Fruit fly (Drosophila melanogaster) ovary, adult (tissue): ENCODE data around the gene CG42399.

Source experiments
- CG17801 ChIP-seq: fragments of 200-800 bp; optimal IDR thresholded peaks from 2 replicates; lab custom pipeline; 2019; ENCODE audit warnings: missing biosample characterization, mild to moderate bottlenecking, missing genetic modification characterization, moderate library complexity; ENCODE audit not compliant: partially characterized antibody

CG42399 gene

dm6 chr2L:153142-153541 lies at the start of gene CG42399:
CG42399 (minus strand) TSS chr2L:153300.
- no peak for TF ChIP-seq CG17801

- no peak for TF ChIP-seq CG17801
Observed at dm6 chr2L:195668-196067, 42.6 kb upstream of the CG42399 start.

dm6 chr2L:182360-183144 lies 29.5 kb upstream of the CG42399 start:
- TF ChIP-seq CG17801: no peak

- TF ChIP-seq CG17801: no peak
Observed at dm6 chr2L:181020-181419, 27.9 kb upstream of the CG42399 start.

- TF ChIP-seq CG17801: no peak
Observed at dm6 chr2L:179119-179518, 26.0 kb upstream of the CG42399 start.

dm6 chr2L:175727-176126 lies 22.6 kb upstream of the CG42399 start:
- TF ChIP-seq CG17801: no peak

- TF ChIP-seq CG17801: no peak
Observed at dm6 chr2L:171499-172250, 18.6 kb upstream of the CG42399 start.

- TF ChIP-seq CG17801: no peak
Observed at dm6 chr2L:170383-170782, 17.3 kb upstream of the CG42399 start.

- TF ChIP-seq CG17801: no peak
Observed at dm6 chr2L:168270-168901, 15.3 kb upstream of the CG42399 start.

- TF ChIP-seq CG17801: peak; percentile 97
Observed at dm6 chr2L:166115-167069, 13.3 kb upstream of the CG42399 start.

dm6 chr2L:165253-165890 lies 12.3 kb upstream of the CG42399 start:
- TF ChIP-seq CG17801: peak; percentile 1

dm6 chr2L:163229-163628 lies 10.1 kb upstream of the CG42399 start:
- no peak for TF ChIP-seq CG17801

dm6 chr2L:162208-162607 lies 9.1 kb upstream of the CG42399 start:
- no peak for TF ChIP-seq CG17801

- peak; percentile 95 for TF ChIP-seq CG17801
Observed at dm6 chr2L:161453-162175, 8.5 kb upstream of the CG42399 start.
